Fruit fly (Drosophila melanogaster) whole organism, embryonic: Measurements from ENCODE around the gene CG15332.

ENCODE experiments used
- CG10654 ChIP-seq: fragments of 200-800 bp; sonication (Bioruptor generic); optimal IDR thresholded peaks from 2 replicates; lab custom pipeline; 2016; ENCODE audit warnings: missing biosample characterization, missing genetic modification characterization
- CG11696 ChIP-seq: fragments of 200-800 bp; sonication (Bioruptor generic); IDR thresholded peaks from 2 replicates; pipeline ENCODE4 v1.3.6; 2022; ENCODE audit warnings: missing biosample characterization, missing genetic modification characterization
- CG12391 ChIP-seq: fragments of 200-800 bp; sonication (Bioruptor generic); optimal IDR thresholded peaks from 3 replicates; lab custom pipeline; 2018; ENCODE audit warnings: missing biosample characterization, mild to moderate bottlenecking, missing genetic modification characterization, moderate library complexity
- CG14014 ChIP-seq: fragments of 200-800 bp; sonication (Bioruptor generic); IDR thresholded peaks from 2 replicates; pipeline ENCODE4 v1.3.6; 2022; ENCODE audit warnings: missing biosample characterization, missing genetic modification characterization
- CG14441 ChIP-seq: fragments of 200-800 bp; sonication (Bioruptor generic); IDR thresholded peaks from 2 replicates; pipeline ENCODE4 v1.3.6; 2022; ENCODE audit warnings: missing biosample characterization, missing genetic modification characterization
- CG2199 ChIP-seq: fragments of 200-800 bp; sonication (Bioruptor generic); IDR thresholded peaks from 3 replicates; pipeline ENCODE4 v1.3.6; 2022; ENCODE audit warnings: missing biosample characterization, missing genetic modification characterization
- CG31224 ChIP-seq: fragments of 200-800 bp; sonication (Bioruptor generic); IDR thresholded peaks from 2 replicates; pipeline ENCODE4 v1.3.6; 2022; ENCODE audit warnings: missing biosample characterization, missing genetic modification characterization
- CG31365 ChIP-seq: fragments of 200-800 bp; sonication (Bioruptor generic); optimal IDR thresholded peaks from 2 replicates; lab custom pipeline; 2018; ENCODE audit warnings: missing biosample characterization, mild to moderate bottlenecking, missing genetic modification characterization
- CG31441 ChIP-seq: fragments of 200-800 bp; sonication (Bioruptor generic); IDR thresholded peaks from 2 replicates; pipeline ENCODE4 v1.3.6; 2022; ENCODE audit warnings: missing biosample characterization, missing genetic modification characterization
- CG3163 ChIP-seq: fragments of 200-800 bp; sonication (Bioruptor generic); optimal IDR thresholded peaks from 3 replicates; lab custom pipeline; 2016; ENCODE audit warnings: missing biosample characterization, missing genetic modification characterization
- CG32767 ChIP-seq: fragments of 200-800 bp; sonication (Bioruptor generic); IDR thresholded peaks from 2 replicates; pipeline ENCODE4 v1.3.6; 2022; ENCODE audit warnings: missing biosample characterization, missing genetic modification characterization
- CG3281 ChIP-seq: fragments of 200-800 bp; sonication (Bioruptor generic); optimal IDR thresholded peaks from 3 replicates; lab custom pipeline; 2017; ENCODE audit warnings: missing biosample characterization, mild to moderate bottlenecking, missing genetic modification characterization
- CG34376 ChIP-seq: fragments of 200-800 bp; sonication (Bioruptor generic); optimal IDR thresholded peaks from 2 replicates; lab custom pipeline; 2018; ENCODE audit warnings: missing biosample characterization, mild to moderate bottlenecking, missing genetic modification characterization
- CG5953 ChIP-seq: fragments of 200-800 bp; sonication (Bioruptor generic); IDR thresholded peaks from 2 replicates; pipeline ENCODE4 v1.3.6; 2022; ENCODE audit warnings: missing biosample characterization, missing genetic modification characterization
- CG7839 ChIP-seq: fragments of 200-800 bp; sonication (Bioruptor generic); optimal IDR thresholded peaks from 3 replicates; lab custom pipeline; 2018; ENCODE audit warnings: missing biosample characterization, mild to moderate bottlenecking, missing genetic modification characterization, moderate library complexity
- CG9932 ChIP-seq: fragments of 200-800 bp; sonication (Bioruptor generic); IDR thresholded peaks from 2 replicates; pipeline ENCODE4 v1.3.6; 2022; ENCODE audit warnings: missing biosample characterization, missing genetic modification characterization
- Camta ChIP-seq: fragments of 200-800 bp; sonication (Bioruptor generic); optimal IDR thresholded peaks from 2 replicates; lab custom pipeline; 2016; ENCODE audit warnings: missing biosample characterization, missing genetic modification characterization
- CkIIα-i1 ChIP-seq: fragments of 200-800 bp; sonication (Bioruptor generic); IDR thresholded peaks from 2 replicates; pipeline ENCODE4 v1.3.6; 2022; ENCODE audit warnings: missing biosample characterization, missing genetic modification characterization
- CoRest ChIP-seq: fragments of 200-800 bp; sonication (Bioruptor generic); optimal IDR thresholded peaks from 3 replicates; lab custom pipeline; 2018; ENCODE audit warnings: missing biosample characterization, mild to moderate bottlenecking, missing genetic modification characterization, moderate library complexity
- GATAe ChIP-seq: fragments of 200-800 bp; sonication (Bioruptor generic); conservative IDR thresholded peaks from 2 replicates; pipeline ENCODE4 v1.3.6; 2022; ENCODE audit warnings: missing biosample characterization, missing genetic modification characterization
- H15 ChIP-seq: fragments of 200-800 bp; sonication (Bioruptor generic); IDR thresholded peaks from 3 replicates; pipeline ENCODE4 v1.3.6; 2022; ENCODE audit warnings: missing biosample characterization, missing genetic modification characterization
- H2.0 ChIP-seq: fragments of 200-800 bp; sonication (Bioruptor generic); IDR thresholded peaks from 2 replicates; pipeline ENCODE4 v1.3.6; 2022; ENCODE audit warnings: missing biosample characterization, missing genetic modification characterization
- Hey ChIP-seq: fragments of 200-800 bp; sonication (Bioruptor generic); optimal IDR thresholded peaks from 3 replicates; lab custom pipeline; 2018; ENCODE audit warnings: missing biosample characterization, mild to moderate bottlenecking, missing genetic modification characterization
- Hmx ChIP-seq: fragments of 200-800 bp; sonication (Bioruptor generic); optimal IDR thresholded peaks from 2 replicates; lab custom pipeline; 2016; ENCODE audit warnings: missing biosample characterization, missing genetic modification characterization
- Hsf ChIP-seq: fragments of 200-800 bp; sonication (Bioruptor generic); optimal IDR thresholded peaks from 3 replicates; lab custom pipeline; 2016; ENCODE audit warnings: missing biosample characterization, missing genetic modification characterization
- Kr ChIP-seq: fragments of 200-800 bp; sonication (Bioruptor generic); optimal IDR thresholded peaks from 2 replicates; lab custom pipeline; 2017; ENCODE audit warnings: missing biosample characterization, mild to moderate bottlenecking, missing genetic modification characterization
- NfI ChIP-seq: fragments of 200-800 bp; sonication (Bioruptor generic); optimal IDR thresholded peaks from 3 replicates; lab custom pipeline; 2018; ENCODE audit warnings: missing biosample characterization, mild to moderate bottlenecking, missing genetic modification characterization, moderate library complexity
- Oli ChIP-seq: fragments of 200-800 bp; sonication (Bioruptor generic); optimal IDR thresholded peaks from 2 replicates; lab custom pipeline; 2018; ENCODE audit warnings: missing biosample characterization, mild to moderate bottlenecking, missing genetic modification characterization, moderate library complexity
- Ravus ChIP-seq: fragments of 200-800 bp; sonication (Bioruptor generic); IDR thresholded peaks from 2 replicates; pipeline ENCODE4 v1.3.6; 2022; ENCODE audit warnings: missing biosample characterization, missing genetic modification characterization
- Sox100B ChIP-seq: fragments of 200-800 bp; sonication (Bioruptor generic); optimal IDR thresholded peaks from 3 replicates; lab custom pipeline; 2018; ENCODE audit warnings: missing biosample characterization, mild to moderate bottlenecking, missing genetic modification characterization
- Sox102F ChIP-seq: fragments of 200-800 bp; sonication (Bioruptor generic); optimal IDR thresholded peaks from 2 replicates; lab custom pipeline; 2018; ENCODE audit warnings: missing biosample characterization, mild to moderate bottlenecking, missing genetic modification characterization, moderate library complexity
- Tbp ChIP-seq: fragments of >200 bp; optimal IDR thresholded peaks from 2 replicates; lab custom pipeline; 2018; ENCODE audit warnings: missing biosample characterization, missing genetic modification characterization
- Xbp1 ChIP-seq: fragments of 200-800 bp; sonication (Bioruptor generic); optimal IDR thresholded peaks from 3 replicates; lab custom pipeline; 2016; ENCODE audit warnings: missing biosample characterization, mild to moderate bottlenecking, missing genetic modification characterization
- Xrp1 ChIP-seq: fragments of 200-800 bp; sonication (Bioruptor generic); IDR thresholded peaks from 2 replicates; pipeline ENCODE4 v1.3.6; 2022; ENCODE audit warnings: missing biosample characterization, missing genetic modification characterization
- amos ChIP-seq: fragments of 200-800 bp; sonication (Bioruptor generic); IDR thresholded peaks from 2 replicates; pipeline ENCODE4 v1.3.6; 2022; ENCODE audit warnings: missing biosample characterization, missing genetic modification characterization; ENCODE audit not compliant: partially characterized antibody
- bsh ChIP-seq, 2 experiments: fragments of 200-800 bp; sonication (Bioruptor generic); optimal IDR thresholded peaks; 2 replicates each; lab custom pipeline; 2017 to 2018; ENCODE audit warnings: mild to moderate bottlenecking in 2 of 2, missing biosample characterization in 2 of 2, missing genetic modification characterization in 2 of 2, moderate library complexity in 1 of 2
- cato ChIP-seq: fragments of 200-800 bp; sonication (Bioruptor generic); optimal IDR thresholded peaks from 2 replicates; lab custom pipeline; 2016; ENCODE audit warnings: missing biosample characterization, missing genetic modification characterization, borderline replicate concordance
- fd3F ChIP-seq: fragments of 200-800 bp; sonication (Bioruptor generic); optimal IDR thresholded peaks from 2 replicates; lab custom pipeline; 2018; ENCODE audit warnings: missing biosample characterization, mild to moderate bottlenecking, missing genetic modification characterization, moderate library complexity
- gce ChIP-seq: fragments of 200-800 bp; sonication (Bioruptor generic); IDR thresholded peaks from 3 replicates; pipeline ENCODE4 v1.3.6; 2022; ENCODE audit warnings: missing biosample characterization, missing genetic modification characterization
- lola ChIP-seq, 3 experiments: fragments of >200 bp in 2 of 3; fragments of 200-800 bp in 1 of 3; sonication (Bioruptor generic) in 1 of 3; optimal IDR thresholded peaks; 2 replicates each; lab custom pipeline; 2017 to 2019; ENCODE audit warnings: missing biosample characterization in 3 of 3, missing genetic modification characterization in 3 of 3, mild to moderate bottlenecking in 1 of 3, moderate library complexity in 1 of 3
- nerfin-1 ChIP-seq: fragments of 200-800 bp; sonication (Bioruptor generic); optimal IDR thresholded peaks from 3 replicates; lab custom pipeline; 2019; ENCODE audit warnings: missing biosample characterization, mild to moderate bottlenecking, missing genetic modification characterization, moderate library complexity
- pb ChIP-seq: fragments of 200-800 bp; sonication (Bioruptor generic); optimal IDR thresholded peaks from 3 replicates; lab custom pipeline; 2016; ENCODE audit warnings: missing biosample characterization, missing genetic modification characterization
- pfk ChIP-seq: fragments of 200-800 bp; sonication (Bioruptor generic); optimal IDR thresholded peaks from 2 replicates; lab custom pipeline; 2018; ENCODE audit warnings: missing biosample characterization, mild to moderate bottlenecking, missing genetic modification characterization, moderate library complexity
- pho ChIP-seq: fragments of 200-800 bp; sonication (Bioruptor generic); optimal IDR thresholded peaks from 2 replicates; lab custom pipeline; 2016; ENCODE audit warnings: missing biosample characterization, missing genetic modification characterization
- shn ChIP-seq: fragments of 200-800 bp; sonication (Bioruptor generic); optimal IDR thresholded peaks from 3 replicates; lab custom pipeline; 2016; ENCODE audit warnings: missing biosample characterization, missing genetic modification characterization
- sr ChIP-seq: fragments of 200-800 bp; sonication (Bioruptor generic); IDR thresholded peaks from 3 replicates; pipeline ENCODE4 v1.3.6; 2022; ENCODE audit warnings: missing biosample characterization, missing genetic modification characterization
- tgo ChIP-seq: fragments of 200-800 bp; sonication (Bioruptor generic); IDR thresholded peaks from 3 replicates; pipeline ENCODE4 v1.3.6; 2022; ENCODE audit warnings: missing biosample characterization, missing genetic modification characterization
- tin ChIP-seq: fragments of 200-800 bp; sonication (Bioruptor generic); optimal IDR thresholded peaks from 3 replicates; lab custom pipeline; 2016; ENCODE audit warnings: missing biosample characterization, missing genetic modification characterization
- vvl ChIP-seq: fragments of 200-800 bp; sonication (Bioruptor generic); IDR thresholded peaks from 2 replicates; pipeline ENCODE4 v1.3.6; 2022; ENCODE audit warnings: missing biosample characterization, missing genetic modification characterization
- wor ChIP-seq: fragments of 200-800 bp; sonication (Bioruptor generic); IDR thresholded peaks from 2 replicates; pipeline ENCODE4 v1.3.6; 2022; ENCODE audit warnings: missing biosample characterization, missing genetic modification characterization
- zen ChIP-seq: fragments of 200-800 bp; sonication (Bioruptor generic); optimal IDR thresholded peaks from 3 replicates; lab custom pipeline; 2018; ENCODE audit warnings: missing biosample characterization, mild to moderate bottlenecking, missing genetic modification characterization, moderate library complexity
- zfh1 ChIP-seq: fragments of 200-800 bp; sonication (Bioruptor generic); IDR thresholded peaks from 3 replicates; pipeline ENCODE4 v1.3.6; 2022; ENCODE audit warnings: missing biosample characterization, missing genetic modification characterization

CG15332 gene

dm6 chrX:7978027-7978426, 22.2 kb upstream of the CG15332 start (continued):
- TF ChIP-seq Xrp1 (GFP tag; lab: Robert Waterston, UW): 0 out of 2 replicates have a peak, but pooled peaks have one; percentile 32
- no peak for TF ChIP-seq CG34376 (GFP tag; lab: Kevin White, UChicago)
- TF ChIP-seq pho (GFP tag; lab: Kevin White, UChicago): no peak
- no peak; the same call in 1 of the 2 replicates for TF ChIP-seq vvl (GFP tag; lab: Robert Waterston, UW)
- TF ChIP-seq Tbp (GFP tag; lab: Kevin White, UChicago): no peak
- TF ChIP-seq nerfin-1 (tag; lab: Kevin White, UChicago): peak; percentile 13
- TF ChIP-seq tgo (GFP tag; lab: Robert Waterston, UW): no peak
- no peak for TF ChIP-seq CG5953
- peak; percentile 30 for TF ChIP-seq CG7839 (tag; lab: Kevin White, UChicago)
- TF ChIP-seq bsh (GFP tag; optimal IDR thresholded peaks at IDR 0.05; lab: Kevin White, UChicago): peak in 1 of 2 experiments; percentile 34
- peak in 1 of 3 experiments; percentile 56 for TF ChIP-seq lola (GFP tag; optimal IDR thresholded peaks at IDR 0.05; lab: Kevin White, UChicago)
- no peak for TF ChIP-seq Hey (tag; lab: Kevin White, UChicago)
- TF ChIP-seq Sox100B (GFP tag; lab: Kevin White, UChicago): peak; percentile 36
- no peak for TF ChIP-seq pfk (GFP tag; lab: Kevin White, UChicago)
- TF ChIP-seq cato (GFP tag; lab: Kevin White, UChicago): no peak
- no peak for TF ChIP-seq gce (GFP tag; lab: Robert Waterston, UW)
- TF ChIP-seq CG31365: no peak
- no peak for TF ChIP-seq CG31224 (GFP tag; lab: Robert Waterston, UW)
- no peak for TF ChIP-seq Xbp1 (GFP tag; lab: Kevin White, UChicago)
- TF ChIP-seq CG32767 (GFP tag; lab: Robert Waterston, UW): no peak
- TF ChIP-seq zen: no peak
- TF ChIP-seq CG3281 (GFP tag; lab: Kevin White, UChicago): no peak
- TF ChIP-seq pb (GFP tag; lab: Kevin White, UChicago): no peak
- no peak for TF ChIP-seq CG14441
- no peak for TF ChIP-seq H15 (GFP tag; lab: Robert Waterston, UW)
- no peak for TF ChIP-seq CkIIα-i1 (GFP tag; lab: Robert Waterston, UW)
- TF ChIP-seq CG2199 (GFP tag; lab: Robert Waterston, UW): no peak
- no peak for TF ChIP-seq shn (GFP tag; lab: Kevin White, UChicago)
- no peak for TF ChIP-seq CG11696 (GFP tag; lab: Robert Waterston, UW)
- peak; percentile 2 for TF ChIP-seq Hsf (GFP tag; lab: Kevin White, UChicago)
- peak; percentile 28 for TF ChIP-seq CG12391 (tag; lab: Kevin White, UChicago)
- TF ChIP-seq GATAe (GFP tag; lab: Robert Waterston, UW): no peak
- TF ChIP-seq fd3F (GFP tag; lab: Kevin White, UChicago): no peak
- TF ChIP-seq CG10654 (GFP tag; lab: Kevin White, UChicago): no peak
- TF ChIP-seq Camta (GFP tag; lab: Kevin White, UChicago): no peak
- no peak for TF ChIP-seq NfI (GFP tag; lab: Kevin White, UChicago)
- TF ChIP-seq zfh1 (GFP tag; lab: Robert Waterston, UW): no peak
- peak; percentile 23 for TF ChIP-seq CoRest (tag; lab: Kevin White, UChicago)
- TF ChIP-seq tin (GFP tag; lab: Kevin White, UChicago): no peak
- peak; percentile 13 for TF ChIP-seq Oli (tag; lab: Kevin White, UChicago)
- TF ChIP-seq Kr (GFP tag; lab: Kevin White, UChicago): no peak
- TF ChIP-seq CG14014 (GFP tag; lab: Robert Waterston, UW): no peak
- no peak for TF ChIP-seq wor
- no peak for TF ChIP-seq amos (GFP tag; lab: Robert Waterston, UW)
- no peak for TF ChIP-seq sr
- no peak for TF ChIP-seq H2.0 (GFP tag; lab: Robert Waterston, UW)
- TF ChIP-seq CG31441 (GFP tag; lab: Robert Waterston, UW): peak; percentile 54
- no peak for TF ChIP-seq CG3163 (GFP tag; lab: Kevin White, UChicago)
- peak; percentile 39 for TF ChIP-seq Sox102F (GFP tag; lab: Kevin White, UChicago)
- no peak for TF ChIP-seq Ravus
- no peak for TF ChIP-seq Hmx (GFP tag; lab: Kevin White, UChicago)
- TF ChIP-seq CG9932: no peak
